Worm (Caenorhabditis elegans): ENCODE measurements around the gene C05B5.8.

DNA sequence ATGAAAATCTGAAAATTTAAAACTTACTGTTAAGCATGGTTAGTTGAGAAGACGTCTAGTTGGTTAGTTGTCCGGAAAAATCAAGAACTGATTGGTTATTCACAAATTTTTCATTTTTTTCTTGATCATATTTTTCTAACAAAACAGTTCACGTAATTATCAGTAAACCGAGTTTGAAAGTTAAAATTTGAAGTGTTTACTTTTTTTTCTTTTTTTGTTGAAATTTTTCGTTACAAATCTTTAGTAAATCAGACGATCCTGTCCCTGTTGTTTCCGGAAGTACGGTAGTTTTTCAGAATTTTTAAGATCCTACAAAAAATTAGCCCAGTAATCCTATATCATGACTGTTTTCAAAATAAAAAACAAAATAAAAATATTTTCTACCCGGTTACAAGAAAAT is 6.2 kb downstream of the C05B5.8 start, which contains the start of gene C05B5.2:
- TF ChIP-seq egl-27 (tag; optimal IDR thresholded peaks at IDR 0.05) (no peak), unc-39 (tag; optimal IDR thresholded peaks at IDR 0.05) (no peak), lin-15B (tag; optimal IDR thresholded peaks at IDR 0.05) (no peak), nhr-11 (tag; optimal IDR thresholded peaks at IDR 0.05) (no peak), pqm-1 (tag; optimal IDR thresholded peaks at IDR 0.05) (no peak), unc-62 (GFP tag; optimal IDR thresholded peaks at IDR 0.05) (no peak), nhr-77 (tag; optimal IDR thresholded peaks at IDR 0.05) (no peak)
